Fruit fly (Drosophila melanogaster): ENCODE measurements around the gene ACXD.

The ACXD gene

DNA sequence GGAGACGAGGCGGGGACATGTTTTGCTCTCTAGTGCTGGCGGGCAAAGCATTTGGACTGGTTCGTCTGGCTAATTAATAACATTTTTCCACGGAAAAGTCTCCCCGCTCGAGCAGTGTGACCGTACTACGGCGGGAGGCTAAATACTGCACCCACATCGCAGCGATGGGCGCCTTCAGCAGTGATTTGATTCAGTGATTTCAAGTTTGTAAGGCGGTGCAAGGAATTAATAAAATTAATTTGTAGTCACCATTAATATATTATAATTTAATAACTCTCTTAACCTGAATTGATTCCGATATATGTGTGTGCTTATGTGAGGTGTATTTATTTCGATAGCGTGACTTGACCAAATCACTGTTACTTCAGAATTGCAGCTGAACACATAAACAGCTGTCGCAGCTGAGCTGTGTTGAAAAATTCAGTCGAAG is 25.1 kb downstream of the ACXD start, which contains the start of the genes oxt and CG13807 (continued):
- TF ChIP-seq peb (GFP tag; IDR thresholded peaks at IDR 0.05): peak; percentile 86
- TF ChIP-seq CG2678 (tag; optimal IDR thresholded peaks at IDR 0.05): peak; percentile 89
- peak; percentile 92 for TF ChIP-seq PHDP (tag; optimal IDR thresholded peaks at IDR 0.05)
- TF ChIP-seq CG14965 (GFP tag; optimal IDR thresholded peaks at IDR 0.05; ENCODE audit: borderline replicate concordance): no peak
- TF ChIP-seq CG8765 (GFP tag; IDR thresholded peaks at IDR 0.05): peak; percentile 81
- peak; percentile 72 for TF ChIP-seq kay (GFP tag; optimal IDR thresholded peaks at IDR 0.05)
- peak; percentile 79 for TF ChIP-seq CG43689 (GFP tag; IDR thresholded peaks at IDR 0.05)
- peak; percentile 90 for TF ChIP-seq CG10543 (GFP tag; optimal IDR thresholded peaks at IDR 0.05)
- peak; percentile 54 for TF ChIP-seq Ravus (GFP tag; IDR thresholded peaks at IDR 0.05)
- peak; percentile 83 for TF ChIP-seq CG16815 (GFP tag; optimal IDR thresholded peaks at IDR 0.05)
- peak; percentile 79 for TF ChIP-seq sd (tag; optimal IDR thresholded peaks at IDR 0.05)
- TF ChIP-seq CG2875 (GFP tag; optimal IDR thresholded peaks at IDR 0.05): peak; percentile 78
- peak; percentile 89 for TF ChIP-seq sug (tag; optimal IDR thresholded peaks at IDR 0.05)
- TF ChIP-seq CG15601 (tag; optimal IDR thresholded peaks at IDR 0.05): peak; percentile 84
- TF ChIP-seq nmo (GFP tag; optimal IDR thresholded peaks at IDR 0.05): peak; percentile 95
- peak; percentile 93 for TF ChIP-seq Rfx (GFP tag; IDR thresholded peaks at IDR 0.05)
- TF ChIP-seq ind (GFP tag; optimal IDR thresholded peaks at IDR 0.05): peak; percentile 87
- TF ChIP-seq dati (GFP tag; IDR thresholded peaks at IDR 0.05): 0 out of 2 replicates have a peak, but pooled peaks have one; percentile 35
- TF ChIP-seq CG9932 (GFP tag; IDR thresholded peaks at IDR 0.05): peak; percentile 92
- TF ChIP-seq CG10321 (GFP tag; IDR thresholded peaks at IDR 0.05): peak; percentile 47; the same call in 1 of the 2 replicates
- peak; percentile 68 for TF ChIP-seq Sin3A (optimal IDR thresholded peaks at IDR 0.05)
- TF ChIP-seq Antp (GFP tag; optimal IDR thresholded peaks at IDR 0.05): peak; percentile 49
- peak; percentile 91 for TF ChIP-seq nerfin-1 (tag; optimal IDR thresholded peaks at IDR 0.05)
- peak; percentile 80 for TF ChIP-seq Usf (GFP tag; optimal IDR thresholded peaks at IDR 0.05)
- TF ChIP-seq Atf3 (GFP tag; optimal IDR thresholded peaks at IDR 0.05): peak; percentile 36
- peak; percentile 57; the same call in 1 of the 2 replicates for TF ChIP-seq Poxn (GFP tag; IDR thresholded peaks at IDR 0.05)
- TF ChIP-seq Fer3 (tag; optimal IDR thresholded peaks at IDR 0.05): peak; percentile 87
- TF ChIP-seq maf-S (GFP tag; optimal IDR thresholded peaks at IDR 0.05): no peak
- peak; percentile 84 for TF ChIP-seq CG11695 (GFP tag; IDR thresholded peaks at IDR 0.05)
- TF ChIP-seq CG10267 (tag; optimal IDR thresholded peaks at IDR 0.05): peak; percentile 90
- TF ChIP-seq CG13424 (tag; optimal IDR thresholded peaks at IDR 0.05): peak; percentile 93
- TF ChIP-seq az2 (GFP tag; optimal IDR thresholded peaks at IDR 0.05): peak; percentile 87
- peak; percentile 67; the same call in 1 of the 2 replicates for TF ChIP-seq toy (GFP tag; IDR thresholded peaks at IDR 0.05)
- TF ChIP-seq CG3281 (GFP tag; optimal IDR thresholded peaks at IDR 0.05): peak; percentile 84
- TF ChIP-seq CG8281 (tag; optimal IDR thresholded peaks at IDR 0.05): peak; percentile 62
- no peak for TF ChIP-seq Tbp (GFP tag; optimal IDR thresholded peaks at IDR 0.05)
- peak; percentile 74; the same call in 2 of the 3 replicates for TF ChIP-seq C15 (GFP tag; IDR thresholded peaks at IDR 0.05)
- TF ChIP-seq CG8359 (GFP tag; optimal IDR thresholded peaks at IDR 0.05; ENCODE audit: borderline replicate concordance): peak; percentile 44
- peak; percentile 39 for TF ChIP-seq Dad (GFP tag; optimal IDR thresholded peaks at IDR 0.05)
- TF ChIP-seq ewg (GFP tag; optimal IDR thresholded peaks at IDR 0.05): peak; percentile 80
- peak; percentile 81 for TF ChIP-seq CG13296 (GFP tag; optimal IDR thresholded peaks at IDR 0.05)
- TF ChIP-seq CG4854 (GFP tag; optimal IDR thresholded peaks at IDR 0.05): peak; percentile 53
- TF ChIP-seq tin (GFP tag; optimal IDR thresholded peaks at IDR 0.05): peak; percentile 83
- TF ChIP-seq dan (GFP tag; IDR thresholded peaks at IDR 0.05): 0 out of 2 replicates have a peak, but pooled peaks have one; percentile 11
- TF ChIP-seq HLH54F (GFP tag; optimal IDR thresholded peaks at IDR 0.05): peak; percentile 58
- TF ChIP-seq usp (GFP tag; optimal IDR thresholded peaks at IDR 0.05): no peak
- peak; percentile 54 for TF ChIP-seq CG10959 (GFP tag; IDR thresholded peaks at IDR 0.05)
- TF ChIP-seq Nf-YA (GFP tag; IDR thresholded peaks at IDR 0.05): peak; percentile 81
- TF ChIP-seq chinmo (GFP tag; IDR thresholded peaks at IDR 0.05; ENCODE audit: partially characterized antibody): no peak
- peak; percentile 72 for TF ChIP-seq CG7987 (GFP tag; optimal IDR thresholded peaks at IDR 0.05)
- TF ChIP-seq zen2 (GFP tag; IDR thresholded peaks at IDR 0.05; ENCODE audit: partially characterized antibody): no peak
